Fruit fly (Drosophila melanogaster) whole organism, embryonic: ENCODE data around the gene CG6602.
A peak's percentile ranks its signal among the peaks of the same experiment; 100 is the strongest.

ENCODE experiments used
- CG10321 ChIP-seq: fragments of 200-800 bp; sonication (Bioruptor generic); IDR thresholded peaks from 2 replicates; pipeline ENCODE4 v1.3.6; 2022; ENCODE audit warnings: missing biosample characterization, missing genetic modification characterization
- CG10431 ChIP-seq: fragments of 200-800 bp; sonication (Bioruptor generic); optimal IDR thresholded peaks from 3 replicates; lab custom pipeline; 2018; ENCODE audit warnings: missing biosample characterization, mild to moderate bottlenecking, missing genetic modification characterization
- CG12104 ChIP-seq: fragments of 200-800 bp; sonication (Bioruptor generic); optimal IDR thresholded peaks from 3 replicates; lab custom pipeline; 2016; ENCODE audit warnings: missing biosample characterization, missing genetic modification characterization
- CG14667 ChIP-seq: fragments of 200-800 bp; sonication (Bioruptor generic); IDR thresholded peaks from 2 replicates; pipeline ENCODE4 v1.3.6; 2022; ENCODE audit warnings: missing biosample characterization, missing genetic modification characterization
- CG18599 ChIP-seq: fragments of 200-800 bp; sonication (Bioruptor generic); optimal IDR thresholded peaks from 3 replicates; lab custom pipeline; 2017; ENCODE audit warnings: missing biosample characterization, missing genetic modification characterization, mild to moderate bottlenecking, moderate library complexity, missing genetic modification reagents
- CG2875 ChIP-seq: fragments of 200-800 bp; sonication (Bioruptor generic); optimal IDR thresholded peaks from 2 replicates; lab custom pipeline; 2017; ENCODE audit warnings: missing biosample characterization, mild to moderate bottlenecking, missing genetic modification characterization, missing genetic modification reagents
- CG2889 ChIP-seq: fragments of 200-800 bp; sonication (Bioruptor generic); IDR thresholded peaks from 3 replicates; pipeline ENCODE4 v1.3.6; 2022; ENCODE audit warnings: missing biosample characterization, missing genetic modification characterization
- CG32767 ChIP-seq: fragments of 200-800 bp; sonication (Bioruptor generic); IDR thresholded peaks from 2 replicates; pipeline ENCODE4 v1.3.6; 2022; ENCODE audit warnings: missing biosample characterization, missing genetic modification characterization
- CG34376 ChIP-seq: fragments of 200-800 bp; sonication (Bioruptor generic); optimal IDR thresholded peaks from 2 replicates; lab custom pipeline; 2018; ENCODE audit warnings: missing biosample characterization, mild to moderate bottlenecking, missing genetic modification characterization
- CG5180 ChIP-seq: fragments of 200-800 bp; sonication (Bioruptor generic); optimal IDR thresholded peaks from 3 replicates; lab custom pipeline; 2017; ENCODE audit warnings: missing biosample characterization, missing genetic modification characterization, mild to moderate bottlenecking, moderate library complexity, missing genetic modification reagents
- CG5245 ChIP-seq: fragments of 200-800 bp; sonication (Bioruptor generic); optimal IDR thresholded peaks from 3 replicates; lab custom pipeline; 2016; ENCODE audit warnings: missing biosample characterization, missing genetic modification characterization
- CG6175 ChIP-seq: fragments of 200-800 bp; sonication (Bioruptor generic); IDR thresholded peaks from 3 replicates; pipeline ENCODE4 v1.3.6; 2022; ENCODE audit warnings: missing biosample characterization, missing genetic modification characterization
- CG7372 ChIP-seq: fragments of 200-800 bp; sonication (Bioruptor generic); IDR thresholded peaks from 2 replicates; pipeline ENCODE4 v1.3.6; 2022; ENCODE audit warnings: missing biosample characterization, missing genetic modification characterization
- CG8359 ChIP-seq: fragments of 200-800 bp; sonication (Bioruptor generic); optimal IDR thresholded peaks from 2 replicates; lab custom pipeline; 2017; ENCODE audit warnings: missing biosample characterization, mild to moderate bottlenecking, missing genetic modification characterization, borderline replicate concordance
- CG9215 ChIP-seq: fragments of 200-800 bp; sonication (Bioruptor generic); IDR thresholded peaks from 2 replicates; pipeline ENCODE4 v1.3.6; 2022; ENCODE audit warnings: missing biosample characterization, missing genetic modification characterization
- CG9609 ChIP-seq: fragments of 200-800 bp; sonication (Bioruptor generic); optimal IDR thresholded peaks from 3 replicates; lab custom pipeline; 2016; ENCODE audit warnings: missing biosample characterization, missing genetic modification characterization
- Ets65A ChIP-seq: fragments of 200-800 bp; sonication (Bioruptor generic); peaks from one replicate; lab custom pipeline; 2016; ENCODE audit warnings: missing biosample characterization, missing genetic modification characterization
- Ets97D ChIP-seq: fragments of 200-800 bp; sonication (Bioruptor generic); optimal IDR thresholded peaks from 3 replicates; lab custom pipeline; 2016; ENCODE audit warnings: missing biosample characterization, missing genetic modification characterization
- GATAe ChIP-seq: fragments of 200-800 bp; sonication (Bioruptor generic); conservative IDR thresholded peaks from 2 replicates; pipeline ENCODE4 v1.3.6; 2022; ENCODE audit warnings: missing biosample characterization, missing genetic modification characterization
- Hey ChIP-seq: fragments of 200-800 bp; sonication (Bioruptor generic); optimal IDR thresholded peaks from 3 replicates; lab custom pipeline; 2018; ENCODE audit warnings: missing biosample characterization, mild to moderate bottlenecking, missing genetic modification characterization
- Hmx ChIP-seq: fragments of 200-800 bp; sonication (Bioruptor generic); optimal IDR thresholded peaks from 2 replicates; lab custom pipeline; 2016; ENCODE audit warnings: missing biosample characterization, missing genetic modification characterization
- Hr78 ChIP-seq, 2 experiments: fragments of 200-800 bp in 1 of 2; fragments of >200 bp in 1 of 2; sonication (Bioruptor generic) in 1 of 2; optimal IDR thresholded peaks; 2 replicates each; lab custom pipeline; 2017 to 2019; ENCODE audit warnings: missing biosample characterization in 2 of 2, missing genetic modification characterization in 2 of 2, mild to moderate bottlenecking in 1 of 2, moderate library complexity in 1 of 2
- Hsf ChIP-seq: fragments of 200-800 bp; sonication (Bioruptor generic); optimal IDR thresholded peaks from 3 replicates; lab custom pipeline; 2016; ENCODE audit warnings: missing biosample characterization, missing genetic modification characterization
- MESR4 ChIP-seq: fragments of 200-800 bp; sonication (Bioruptor generic); optimal IDR thresholded peaks from 2 replicates; lab custom pipeline; 2018; ENCODE audit warnings: missing biosample characterization, mild to moderate bottlenecking, missing genetic modification characterization, moderate library complexity
- Six4 ChIP-seq: fragments of 200-800 bp; sonication (Bioruptor generic); optimal IDR thresholded peaks from 2 replicates; lab custom pipeline; 2016; ENCODE audit warnings: missing biosample characterization, missing genetic modification characterization
- ato ChIP-seq: fragments of 200-800 bp; sonication (Bioruptor generic); IDR thresholded peaks from 2 replicates; pipeline ENCODE4 v1.3.6; 2022; ENCODE audit warnings: missing biosample characterization, missing genetic modification characterization; ENCODE audit not compliant: partially characterized antibody
- dati ChIP-seq: fragments of 200-800 bp; sonication (Bioruptor generic); IDR thresholded peaks from 2 replicates; pipeline ENCODE4 v1.3.6; 2022; ENCODE audit warnings: missing biosample characterization, missing genetic modification characterization
- dmrt99B ChIP-seq: fragments of 200-800 bp; sonication (Bioruptor generic); optimal IDR thresholded peaks from 2 replicates; lab custom pipeline; 2018; ENCODE audit warnings: missing biosample characterization, mild to moderate bottlenecking, missing genetic modification characterization, moderate library complexity
- esg ChIP-seq: fragments of 200-800 bp; sonication (Bioruptor generic); conservative IDR thresholded peaks from 2 replicates; pipeline ENCODE4 v1.3.6; 2022; ENCODE audit warnings: missing biosample characterization, missing genetic modification characterization
- exex ChIP-seq: fragments of 200-800 bp; sonication (Bioruptor generic); optimal IDR thresholded peaks from 4 replicates; lab custom pipeline; 2018; ENCODE audit warnings: missing biosample characterization, mild to moderate bottlenecking, missing genetic modification characterization, moderate library complexity
- fd102C ChIP-seq: fragments of 200-800 bp; sonication (Bioruptor generic); optimal IDR thresholded peaks from 2 replicates; lab custom pipeline; 2018; ENCODE audit warnings: missing biosample characterization, mild to moderate bottlenecking, missing genetic modification characterization, moderate library complexity
- gce ChIP-seq: fragments of 200-800 bp; sonication (Bioruptor generic); IDR thresholded peaks from 3 replicates; pipeline ENCODE4 v1.3.6; 2022; ENCODE audit warnings: missing biosample characterization, missing genetic modification characterization
- grn ChIP-seq: fragments of 200-800 bp; sonication (Bioruptor generic); optimal IDR thresholded peaks from 3 replicates; lab custom pipeline; 2017; ENCODE audit warnings: missing biosample characterization, missing genetic modification characterization
- gro ChIP-seq: fragments of 200-800 bp; sonication (Bioruptor generic); optimal IDR thresholded peaks from 2 replicates; lab custom pipeline; 2016; ENCODE audit warnings: missing biosample characterization, missing genetic modification characterization
- gsb ChIP-seq: fragments of 200-800 bp; sonication (Bioruptor generic); IDR thresholded peaks from 2 replicates; pipeline ENCODE4 v1.3.6; 2022; ENCODE audit warnings: missing biosample characterization, missing genetic modification characterization
- her ChIP-seq: fragments of 200-800 bp; sonication (Bioruptor generic); optimal IDR thresholded peaks from 2 replicates; lab custom pipeline; 2016; ENCODE audit warnings: missing biosample characterization, missing genetic modification characterization
- hkb ChIP-seq, 2 experiments: fragments of 200-800 bp in 1 of 2; fragments of >200 bp in 1 of 2; sonication (Bioruptor generic) in 1 of 2; IDR thresholded peaks in 1 of 2; optimal IDR thresholded peaks in 1 of 2; 2 replicates each; pipeline versions ENCODE4 v1.3.6 to Lab custom; 2017 to 2022; ENCODE audit warnings: missing biosample characterization in 1 of 2, missing genetic modification characterization in 1 of 2
- lab ChIP-seq: fragments of 200-800 bp; sonication (Bioruptor generic); optimal IDR thresholded peaks from 3 replicates; lab custom pipeline; 2017; ENCODE audit warnings: missing biosample characterization, missing genetic modification characterization, mild to moderate bottlenecking, moderate library complexity, missing genetic modification reagents
- mirr ChIP-seq: fragments of 200-800 bp; sonication (Bioruptor generic); optimal IDR thresholded peaks from 3 replicates; lab custom pipeline; 2018; ENCODE audit warnings: missing biosample characterization, mild to moderate bottlenecking, missing genetic modification characterization
- ranshi ChIP-seq: fragments of 200-800 bp; sonication (Bioruptor generic); IDR thresholded peaks from 2 replicates; pipeline ENCODE4 v1.3.6; 2022; ENCODE audit warnings: missing biosample characterization, missing genetic modification characterization
- row ChIP-seq: fragments of 200-800 bp; sonication (Bioruptor generic); IDR thresholded peaks from 3 replicates; pipeline ENCODE4 v1.3.6; 2022; ENCODE audit warnings: missing biosample characterization, missing genetic modification characterization
- run ChIP-seq: fragments of 200-800 bp; sonication (Bioruptor generic); optimal IDR thresholded peaks from 3 replicates; lab custom pipeline; 2018; ENCODE audit warnings: missing biosample characterization, mild to moderate bottlenecking, missing genetic modification characterization
- sd ChIP-seq: fragments of 200-800 bp; sonication (Bioruptor generic); optimal IDR thresholded peaks from 3 replicates; lab custom pipeline; 2018; ENCODE audit warnings: missing biosample characterization, mild to moderate bottlenecking, missing genetic modification characterization, moderate library complexity
- sens ChIP-seq: fragments of 200-800 bp; sonication (Bioruptor generic); peaks from one replicate; lab custom pipeline; 2016; ENCODE audit warnings: missing biosample characterization, missing genetic modification characterization
- sug ChIP-seq: fragments of 200-800 bp; optimal IDR thresholded peaks from 2 replicates; lab custom pipeline; 2019; ENCODE audit warnings: missing biosample characterization, mild to moderate bottlenecking, missing genetic modification characterization, moderate library complexity
- trem ChIP-seq: fragments of 200-800 bp; optimal IDR thresholded peaks from 3 replicates; lab custom pipeline; 2019; ENCODE audit warnings: missing biosample characterization, mild to moderate bottlenecking, missing genetic modification characterization, moderate library complexity

The CG6602 gene

DNA sequence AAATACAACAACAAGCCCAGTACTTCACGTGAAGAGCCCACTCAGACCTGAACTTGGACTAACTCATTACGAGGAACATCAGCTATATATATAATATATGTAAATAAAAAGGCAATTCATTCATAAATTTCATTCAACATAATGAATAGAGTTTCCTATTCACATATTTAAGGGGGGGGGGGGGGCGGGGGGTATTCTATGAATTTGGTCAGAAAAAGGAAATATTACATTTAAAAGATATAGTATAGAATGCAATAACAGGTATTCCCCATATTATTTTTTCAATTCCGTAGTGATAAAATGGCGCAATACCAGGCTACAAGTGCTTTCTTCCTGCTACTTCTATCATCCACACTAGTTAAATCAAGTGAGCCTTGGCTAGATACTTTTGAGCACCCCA is 35.1 kb upstream of the CG6602 start, which contains the start of gene CG6462:
Gene CG6462, plus strand, starts transcription at position 301 of the 400 bp plus-strand sequence.
- TF ChIP-seq Hr78 (GFP tag; optimal IDR thresholded peaks at IDR 0.05; lab: Kevin White, UChicago) (no peak), sens (GFP tag; lab: Kevin White, UChicago) (peak; percentile 23)

DNA sequence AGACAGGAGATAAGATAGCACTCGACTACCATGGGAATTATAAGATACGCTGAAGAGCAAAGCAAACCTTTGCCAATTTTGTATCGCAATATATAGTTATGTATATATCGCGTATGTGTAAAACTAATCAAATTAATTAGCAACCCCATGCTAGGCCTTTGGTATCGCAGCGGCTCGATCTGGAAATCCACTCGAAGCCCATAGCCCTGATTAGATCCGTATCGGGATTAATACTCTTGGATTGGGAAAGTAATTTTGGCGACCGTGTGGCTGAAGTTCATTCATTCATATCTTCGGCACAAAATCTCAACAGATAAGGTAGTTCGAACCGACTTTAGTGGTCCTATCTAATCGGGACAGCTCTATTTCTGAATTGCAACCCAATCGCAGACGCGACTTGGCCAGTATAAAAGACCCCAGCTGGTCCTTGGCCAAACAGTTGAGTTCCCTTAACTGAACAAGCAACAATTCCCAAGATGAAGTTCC is 33.2 kb upstream of the CG6602 start, which contains the start of gene Jon65Aiv:
Gene Jon65Aiv, plus strand, starts transcription at position 436 of the 486 bp plus-strand sequence.
- TF ChIP-seq CG18599 (GFP tag; lab: Kevin White, UChicago) = peak; percentile 8
- no peak for TF ChIP-seq ranshi (GFP tag; lab: Robert Waterston, UW)
- no peak for TF ChIP-seq dmrt99B (tag; lab: Kevin White, UChicago)
- TF ChIP-seq CG2889 (GFP tag; lab: Robert Waterston, UW) = no peak
- TF ChIP-seq Ets65A (GFP tag; lab: Kevin White, UChicago) = peak; percentile 20
- peak; percentile 21 for TF ChIP-seq gro (GFP tag; lab: Kevin White, UChicago)
- TF ChIP-seq exex = peak; percentile 97
- TF ChIP-seq CG14667 (GFP tag; lab: Robert Waterston, UW) = no peak
- TF ChIP-seq grn (GFP tag; lab: Kevin White, UChicago) = peak; percentile 98
- TF ChIP-seq CG34376 = peak; percentile 70
- peak; percentile 74 for TF ChIP-seq Hey
- no peak for TF ChIP-seq Ets97D
- TF ChIP-seq CG7372 (GFP tag; lab: Robert Waterston, UW) = no peak
- TF ChIP-seq sug (tag; lab: Kevin White, UChicago) = peak; percentile 81
- TF ChIP-seq mirr (GFP tag; lab: Kevin White, UChicago) = peak; percentile 91
- no peak for TF ChIP-seq ato (GFP tag; lab: Robert Waterston, UW)
- TF ChIP-seq Hsf (GFP tag; lab: Kevin White, UChicago) = no peak
- TF ChIP-seq CG9609 (GFP tag; lab: Kevin White, UChicago) = no peak
- TF ChIP-seq, all 482 proteins: peak for 9

DNA sequence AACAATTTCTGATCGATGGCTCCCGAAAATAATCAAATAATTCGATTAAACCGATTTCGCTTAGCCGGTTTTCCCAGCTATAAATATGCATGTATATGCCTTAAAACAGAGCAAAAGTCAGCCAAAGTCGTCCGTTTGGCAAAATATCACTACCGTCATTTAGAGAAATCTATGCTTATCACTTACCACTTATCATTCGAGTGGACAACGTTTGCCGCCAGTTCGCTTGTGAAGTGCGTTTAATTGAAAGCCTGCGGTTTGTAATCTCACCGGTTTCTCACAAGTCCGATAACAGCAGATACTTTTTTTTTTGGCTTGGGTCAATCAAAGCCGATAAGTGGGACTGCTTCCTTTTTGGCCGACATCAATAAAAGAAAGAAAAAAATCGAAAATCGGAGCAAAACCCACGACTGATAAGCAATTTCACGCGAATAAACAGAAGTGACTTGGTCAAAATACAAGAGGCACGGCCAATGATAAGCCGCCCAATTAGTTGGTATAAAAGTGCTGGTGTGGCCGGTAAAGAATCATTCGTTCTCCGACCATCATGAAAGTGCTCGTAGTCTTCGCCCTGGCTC is 21.6 kb upstream of the CG6602 start, which contains the start of gene Jon65Aiii:
Gene Jon65Aiii, plus strand, starts transcription at position 528 of the 578 bp plus-strand sequence.
- no peak for TF ChIP-seq CG6175
- TF ChIP-seq CG12104 (GFP tag; lab: Kevin White, UChicago) = no peak
- TF ChIP-seq GATAe (GFP tag; lab: Robert Waterston, UW) = peak; percentile 37; the same call in 1 of the 2 replicates
- no peak for TF ChIP-seq CG5180 (GFP tag; lab: Kevin White, UChicago)
- TF ChIP-seq CG10321 = no peak
- peak; percentile 99 for TF ChIP-seq exex
- no peak for TF ChIP-seq gsb
- peak; percentile 18 for TF ChIP-seq sd (tag; lab: Kevin White, UChicago)
- no peak for TF ChIP-seq CG9215 (GFP tag; lab: Robert Waterston, UW)
- TF ChIP-seq row (GFP tag; lab: Robert Waterston, UW) = no peak
- TF ChIP-seq CG5245 (GFP tag; lab: Kevin White, UChicago) = no peak
- TF ChIP-seq her (GFP tag; lab: Kevin White, UChicago) = no peak
- no peak for TF ChIP-seq esg
- TF ChIP-seq CG32767 (GFP tag; lab: Robert Waterston, UW) = no peak
- TF ChIP-seq Six4 (GFP tag; lab: Kevin White, UChicago) = no peak
- peak; percentile 76 for TF ChIP-seq gro (GFP tag; lab: Kevin White, UChicago)
- TF ChIP-seq fd102C (GFP tag; lab: Kevin White, UChicago) = no peak
- no peak for TF ChIP-seq CG10431 (GFP tag; lab: Kevin White, UChicago)
- TF ChIP-seq grn (GFP tag; lab: Kevin White, UChicago) = peak; percentile 83
- TF ChIP-seq Hey = peak; percentile 99
- no peak for TF ChIP-seq CG8359 (GFP tag; lab: Kevin White, UChicago)
- TF ChIP-seq run (tag; lab: Kevin White, UChicago) = peak; percentile 82
- no peak for TF ChIP-seq gce (GFP tag; lab: Robert Waterston, UW)
- no peak for TF ChIP-seq Hmx (GFP tag; lab: Kevin White, UChicago)
- TF ChIP-seq dati (GFP tag; lab: Robert Waterston, UW) = no peak
- TF ChIP-seq lab (GFP tag; lab: Kevin White, UChicago) = peak; percentile 1
- TF ChIP-seq CG2875 (GFP tag; lab: Kevin White, UChicago) = no peak
- no peak for TF ChIP-seq trem (tag; lab: Kevin White, UChicago)
- peak; percentile 88 for TF ChIP-seq mirr (GFP tag; lab: Kevin White, UChicago)
- TF ChIP-seq hkb (optimal IDR thresholded peaks at IDR 0.05; lab: Kevin White, UChicago) = no peak
- no peak for TF ChIP-seq hkb (GFP tag; IDR thresholded peaks at IDR 0.05; lab: Robert Waterston, UW)
- no peak for TF ChIP-seq MESR4 (GFP tag; lab: Kevin White, UChicago)
